Worm (Caenorhabditis elegans) whole organism, young adult: ENCODE measurements around the gene col-90.
A peak's percentile ranks its signal among the peaks of the same experiment; 100 is the strongest.

Experiments
- C06A6.2 ChIP-seq: fragments of 200-800 bp; sonication (Bioruptor generic); conservative IDR thresholded peaks from 2 replicates; pipeline ENCODE4 v1.3.6; 2022; ENCODE audit warnings: missing genetic modification characterization, missing compliant biosample characterization
- madf-3 ChIP-seq: fragments of 200-800 bp; sonication (Bioruptor generic); IDR thresholded peaks from 2 replicates; pipeline ENCODE4 v1.3.6; 2022; ENCODE audit warnings: missing genetic modification reagents, missing genetic modification characterization, missing compliant biosample characterization
- pha-4 ChIP-seq: fragments of 150-350 bp; sonication (generic microtip); optimal IDR thresholded peaks from 2 replicates; lab custom pipeline; 2014; ENCODE audit warnings: missing biosample characterization, missing genetic modification reagents, missing genetic modification characterization
- rec-8 ChIP-seq, 2 experiments: sonication (generic microtip); optimal IDR thresholded peaks; 2 replicates each; lab custom pipeline; 2016; ENCODE audit warnings: mild to moderate bottlenecking in 2 of 2, missing genetic modification characterization in 2 of 2, missing genetic modification reagents in 2 of 2, missing genotype in 2 of 2, missing biosample characterization in 1 of 2, missing compliant biosample characterization in 1 of 2, moderate library complexity in 1 of 2

DNA sequence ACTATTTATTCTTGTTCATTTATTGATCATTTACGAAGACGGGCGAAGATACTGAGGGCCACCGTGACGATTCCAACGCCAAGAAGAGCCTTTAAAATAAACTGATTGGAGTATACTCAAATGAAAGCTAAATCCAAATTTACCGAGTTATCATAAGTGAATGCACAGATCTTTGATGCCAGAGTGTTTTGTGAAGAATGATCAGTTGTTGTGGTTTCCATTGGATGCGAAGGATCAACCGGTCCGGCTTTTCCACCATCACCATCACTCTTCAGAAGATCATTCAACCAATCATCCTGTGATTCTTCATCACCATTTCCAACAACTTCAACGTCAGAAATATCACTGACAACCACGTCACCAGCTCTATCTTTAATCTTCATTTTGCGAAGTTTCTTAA, 28.6 kb downstream of the col-90 start:
- TF ChIP-seq C06A6.2 (GFP tag; lab: Robert Waterston, UW): no peak
- TF ChIP-seq pha-4 (tag; lab: Kevin White, UChicago): no peak
- TF ChIP-seq madf-3 (GFP tag; lab: Robert Waterston, UW): 0 out of 2 replicates have a peak, but pooled peaks have one; percentile 4
- no peak for TF ChIP-seq rec-8 (tag; optimal IDR thresholded peaks at IDR 0.05; lab: Kevin White, UChicago)
